Worm (Caenorhabditis elegans) whole organism, late embryonic: ENCODE results near the gene srd-68.

Experiments used
- K09A11.1 ChIP-seq: sonication (generic microtip); optimal IDR thresholded peaks from 2 replicates; lab custom pipeline; 2017; ENCODE audit warnings: antibody characterized with exemption, mild to moderate bottlenecking, missing genetic modification characterization, missing compliant biosample characterization; ENCODE audit not compliant: insufficient read depth
- pros-1 ChIP-seq: fragments of 150-350 bp; optimal IDR thresholded peaks from 2 replicates; lab custom pipeline; 2014; ENCODE audit warnings: missing biosample characterization, missing genetic modification reagents, missing genetic modification characterization

DNA sequence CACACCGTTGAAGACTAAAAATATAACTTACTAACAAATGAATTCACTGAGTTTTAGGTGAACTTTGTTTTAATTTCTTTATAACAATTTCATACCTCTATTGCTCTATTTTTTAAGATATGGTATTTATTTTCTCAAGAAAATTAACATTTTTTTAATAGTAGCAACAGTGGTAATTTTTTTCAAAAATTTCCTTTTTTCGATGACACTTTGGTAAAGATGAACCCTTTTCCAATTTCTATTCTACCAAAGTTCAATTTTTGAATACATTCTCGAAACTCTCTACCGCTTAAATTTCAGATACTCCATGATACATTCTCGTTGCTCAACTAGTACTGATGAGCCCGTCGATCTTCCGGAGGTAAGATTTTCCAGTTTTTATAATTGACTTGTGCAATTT is 9.3 kb upstream of the srd-68 start, which contains the start of gene nhr-116:
- no peak for TF ChIP-seq K09A11.1
- TF ChIP-seq pros-1 (tag; lab: Kevin White, UChicago) = no peak
